Worm (Caenorhabditis elegans): ENCODE measurements around the gene T11G6.2.

DNA sequence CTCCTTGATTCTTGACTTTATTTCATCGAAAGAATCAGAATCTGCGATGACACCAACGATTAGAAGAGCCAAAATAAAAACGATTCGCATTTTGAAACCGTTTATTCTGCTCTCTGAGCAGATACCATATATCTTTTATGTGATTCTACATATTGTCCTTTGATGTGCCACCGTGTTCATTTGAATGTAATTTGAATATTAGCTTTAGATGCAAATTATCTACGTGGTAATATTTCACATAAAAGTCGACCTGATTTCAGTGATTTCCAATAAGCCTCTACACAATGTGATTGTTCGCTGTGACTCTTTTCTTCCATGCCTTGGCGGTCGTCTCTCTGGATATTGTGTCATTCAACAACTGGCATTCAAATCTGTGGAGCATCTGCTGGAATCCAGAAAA lies 40.8 kb upstream of the T11G6.2 start, which contains the start of the genes F13E9.9 and F13E9.19:
- TF ChIP-seq snpc-4 (tag; optimal IDR thresholded peaks at IDR 0.05) (no peak), nhr-76 (tag; optimal IDR thresholded peaks at IDR 0.05) (no peak), ztf-11 (tag; optimal IDR thresholded peaks at IDR 0.05) (no peak), mdl-1 (tag; optimal IDR thresholded peaks at IDR 0.05) (no peak), elt-2 (tag; optimal IDR thresholded peaks at IDR 0.05) (no peak), pha-4 (tag; optimal IDR thresholded peaks at IDR 0.05) (no peak), ceh-16 (tag; optimal IDR thresholded peaks at IDR 0.05) (no peak), skn-1 (tag; optimal IDR thresholded peaks at IDR 0.05) (no peak), egl-27 (tag; optimal IDR thresholded peaks at IDR 0.05) (no peak), zag-1 (tag; optimal IDR thresholded peaks at IDR 0.05) (no peak), lin-15B (tag; optimal IDR thresholded peaks at IDR 0.05) (no peak), nhr-237 (tag; optimal IDR thresholded peaks at IDR 0.05) (no peak)
